Fruit fly (Drosophila melanogaster) whole organism, wandering third instar larva: Measurements from ENCODE around the gene vnd.

Experiments used
- CrebA ChIP-seq: fragments of 200-800 bp; sonication (Bioruptor generic); optimal IDR thresholded peaks from 2 replicates; lab custom pipeline; 2016; ENCODE audit warnings: missing biosample characterization, mild to moderate bottlenecking, missing genetic modification characterization, borderline replicate concordance
- Dfd ChIP-seq: fragments of >200 bp; optimal IDR thresholded peaks from 2 replicates; lab custom pipeline; 2017; ENCODE audit warnings: missing biosample characterization, missing genetic modification characterization
- Dif ChIP-seq: fragments of 200-275, 200-300 bp; sonication (Bioruptor generic); optimal IDR thresholded peaks from 2 replicates; lab custom pipeline; 2018; ENCODE audit warnings: missing biosample characterization, missing genetic modification characterization; ENCODE audit not compliant: partially characterized antibody
- Myc ChIP-seq: fragments of >200 bp; optimal IDR thresholded peaks from 2 replicates; lab custom pipeline; 2017
- OdsH ChIP-seq: fragments of 200-800 bp; sonication (Bioruptor generic); optimal IDR thresholded peaks from 2 replicates; lab custom pipeline; 2016; ENCODE audit warnings: missing biosample characterization, mild to moderate bottlenecking, missing genetic modification characterization
- Vsx2 ChIP-seq: fragments of 200-300, 225-300 bp; sonication (Bioruptor generic); optimal IDR thresholded peaks from 2 replicates; lab custom pipeline; 2018; ENCODE audit warnings: missing biosample characterization, missing genetic modification characterization; ENCODE audit not compliant: partially characterized antibody
- br ChIP-seq: fragments of 200-800 bp; sonication (Bioruptor generic); optimal IDR thresholded peaks from 2 replicates; lab custom pipeline; 2016; ENCODE audit warnings: missing biosample characterization, missing genetic modification characterization
- brk ChIP-seq: fragments of 200-800 bp; sonication (Bioruptor generic); optimal IDR thresholded peaks from 2 replicates; lab custom pipeline; 2016; ENCODE audit warnings: missing biosample characterization, mild to moderate bottlenecking, missing genetic modification characterization
- foxo ChIP-seq, 2 experiments: fragments of 200-800 bp; sonication (Bioruptor generic); optimal IDR thresholded peaks; 2 replicates in 1 of 2; 3 replicates in 1 of 2; lab custom pipeline; 2016 to 2017; ENCODE audit warnings: missing biosample characterization in 2 of 2, missing genetic modification characterization in 2 of 2
- h ChIP-seq: fragments of 200-800 bp; sonication (Bioruptor generic); optimal IDR thresholded peaks from 3 replicates; lab custom pipeline; 2016; ENCODE audit warnings: missing biosample characterization, mild to moderate bottlenecking, missing genetic modification characterization
- psq ChIP-seq: fragments of 200-800 bp; sonication (Bioruptor generic); optimal IDR thresholded peaks from 3 replicates; lab custom pipeline; 2017; ENCODE audit warnings: missing biosample characterization, mild to moderate bottlenecking, missing genetic modification characterization, moderate library complexity
- sage ChIP-seq: fragments of 200-800 bp; sonication (Bioruptor generic); optimal IDR thresholded peaks from 2 replicates; lab custom pipeline; 2016; ENCODE audit warnings: missing biosample characterization, mild to moderate bottlenecking, missing genetic modification characterization
- sv ChIP-seq: fragments of 200-800 bp; sonication (Bioruptor generic); optimal IDR thresholded peaks from 3 replicates; lab custom pipeline; 2016; ENCODE audit warnings: missing biosample characterization, missing genetic modification characterization

- TF ChIP-seq Dif (GFP tag; lab: Kevin White, UChicago) (no peak), Vsx2 (GFP tag; lab: Kevin White, UChicago) (no peak), h (no peak), Myc (lab: Kevin White, UChicago) (no peak), Dfd (no peak), br (GFP tag; lab: Kevin White, UChicago) (no peak), psq (peak; percentile 2), brk (GFP tag; lab: Kevin White, UChicago) (no peak), sv (GFP tag; lab: Kevin White, UChicago) (no peak), CrebA (no peak), sage (no peak), foxo (GFP tag; optimal IDR thresholded peaks at IDR 0.05; lab: Kevin White, UChicago) (peak in 1 of 2 experiments; percentile 3), OdsH (GFP tag; lab: Kevin White, UChicago) (no peak)
These were observed 53.7 kb downstream of the vnd start, which contains the start of gene Dredd for dm6 chrX:635495-636142.
